Comparison of ENCODE assay signal across 1 fruit fly cellular context in genomic region chr3L:1329724-1330123, dm6.
TF ChIP-seq lines count a peak whose summit lies in the region.

ND-ACP (plus strand) TSS chr3L:1329949.

TF ChIP-seq in whole organism, embryonic, 481 proteins besides CTCF, POLR2A, EP300 and RAD21 (continued from another document):
- no peak for TF ChIP-seq CkIIα-i1 (GFP tag; IDR thresholded peaks at IDR 0.05; lab: Robert Waterston, UW)
- TF ChIP-seq Poxn (GFP tag; IDR thresholded peaks at IDR 0.05; lab: Robert Waterston, UW): no peak
- no peak for TF ChIP-seq eve (GFP tag; optimal IDR thresholded peaks at IDR 0.05; lab: Kevin White, UChicago)
- no peak for TF ChIP-seq CG10209 (GFP tag; optimal IDR thresholded peaks at IDR 0.05; lab: Kevin White, UChicago)
- no peak for TF ChIP-seq CG17829 (tag; optimal IDR thresholded peaks at IDR 0.05; lab: Kevin White, UChicago)
- TF ChIP-seq CG17359 (tag; optimal IDR thresholded peaks at IDR 0.05; lab: Kevin White, UChicago): no peak
- TF ChIP-seq E2f2 (GFP tag; IDR thresholded peaks at IDR 0.05; lab: Robert Waterston, UW): peak; percentile 91
- TF ChIP-seq gsb (GFP tag; IDR thresholded peaks at IDR 0.05; lab: Robert Waterston, UW): no peak
- TF ChIP-seq CG8388 (GFP tag; optimal IDR thresholded peaks at IDR 0.05; lab: Kevin White, UChicago): no peak
- TF ChIP-seq Side (GFP tag; optimal IDR thresholded peaks at IDR 0.05; lab: Kevin White, UChicago): no peak
- no peak for TF ChIP-seq CG11093 (GFP tag; IDR thresholded peaks at IDR 0.05; lab: Robert Waterston, UW)
- no peak for TF ChIP-seq chif (GFP tag; optimal IDR thresholded peaks at IDR 0.05; lab: Kevin White, UChicago)
- TF ChIP-seq pzg (GFP tag; optimal IDR thresholded peaks at IDR 0.05; lab: Kevin White, UChicago): peak; percentile 74
- TF ChIP-seq sug (tag; optimal IDR thresholded peaks at IDR 0.05; lab: Kevin White, UChicago): no peak
- peak; percentile 24 for TF ChIP-seq Nf-YC (tag; optimal IDR thresholded peaks at IDR 0.05; lab: Kevin White, UChicago)
- no peak for TF ChIP-seq Optix (GFP tag; IDR thresholded peaks at IDR 0.05; lab: Robert Waterston, UW)
- peak; percentile 56 for TF ChIP-seq CG3995 (GFP tag; optimal IDR thresholded peaks at IDR 0.05; lab: Kevin White, UChicago)
- TF ChIP-seq pros (GFP tag; optimal IDR thresholded peaks at IDR 0.05; lab: Kevin White, UChicago): no peak
- peak; percentile 34; the same call in 1 of the 3 replicates for TF ChIP-seq HLH4C (GFP tag; IDR thresholded peaks at IDR 0.05; lab: Robert Waterston, UW; ENCODE audit: partially characterized antibody)
- TF ChIP-seq CG2875 (GFP tag; optimal IDR thresholded peaks at IDR 0.05; lab: Kevin White, UChicago): no peak
- TF ChIP-seq CG12236 (GFP tag; optimal IDR thresholded peaks at IDR 0.05; lab: Kevin White, UChicago): no peak
- TF ChIP-seq Ssrp (tag; optimal IDR thresholded peaks at IDR 0.05; lab: Kevin White, UChicago): no peak
- TF ChIP-seq Dll (GFP tag; IDR thresholded peaks at IDR 0.05; lab: Robert Waterston, UW; ENCODE audit: partially characterized antibody): 0 out of 4 replicates have a peak, but pooled peaks have one; percentile 41
- TF ChIP-seq D19B (GFP tag; optimal IDR thresholded peaks at IDR 0.05; lab: Kevin White, UChicago): no peak
- peak; percentile 77 for TF ChIP-seq gfzf (GFP tag; optimal IDR thresholded peaks at IDR 0.05; lab: Kevin White, UChicago)
- TF ChIP-seq Ets65A (GFP tag; lab: Kevin White, UChicago): no peak
- TF ChIP-seq CG9215 (GFP tag; IDR thresholded peaks at IDR 0.05; lab: Robert Waterston, UW): no peak
- TF ChIP-seq CG17186 (GFP tag; optimal IDR thresholded peaks at IDR 0.05; lab: Kevin White, UChicago): peak; percentile 53
- TF ChIP-seq CG1024 (GFP tag; IDR thresholded peaks at IDR 0.05; lab: Robert Waterston, UW): no peak
- TF ChIP-seq zfh2 (GFP tag; optimal IDR thresholded peaks at IDR 0.05; lab: Kevin White, UChicago): no peak
- peak; percentile 56 for TF ChIP-seq stwl (tag; optimal IDR thresholded peaks at IDR 0.05; lab: Kevin White, UChicago)
- TF ChIP-seq CG16815 (GFP tag; optimal IDR thresholded peaks at IDR 0.05; lab: Kevin White, UChicago): no peak
- TF ChIP-seq CG15514 (GFP tag; optimal IDR thresholded peaks at IDR 0.05; lab: Kevin White, UChicago): peak; percentile 66
- no peak for TF ChIP-seq CG2199 (GFP tag; IDR thresholded peaks at IDR 0.05; lab: Robert Waterston, UW)
- 0 out of 3 replicates have a peak, but pooled peaks have one; percentile 24 for TF ChIP-seq vnd (GFP tag; IDR thresholded peaks at IDR 0.05; lab: Robert Waterston, UW; ENCODE audit: partially characterized antibody)
- peak in 1 of 2 experiments; percentile 98 for TF ChIP-seq Pdp1 (GFP tag; optimal IDR thresholded peaks at IDR 0.05; lab: Kevin White, UChicago)
- TF ChIP-seq trem (tag; optimal IDR thresholded peaks at IDR 0.05; lab: Kevin White, UChicago): peak; percentile 72
- no peak for TF ChIP-seq CG4854 (GFP tag; optimal IDR thresholded peaks at IDR 0.05; lab: Kevin White, UChicago)
- TF ChIP-seq grau (tag; optimal IDR thresholded peaks at IDR 0.05; lab: Kevin White, UChicago): no peak
- no peak for TF ChIP-seq CG18764 (GFP tag; optimal IDR thresholded peaks at IDR 0.05; lab: Kevin White, UChicago)
- no peak for TF ChIP-seq Kr (GFP tag; optimal IDR thresholded peaks at IDR 0.05; lab: Kevin White, UChicago)
- TF ChIP-seq CG34376 (GFP tag; optimal IDR thresholded peaks at IDR 0.05; lab: Kevin White, UChicago): no peak
- TF ChIP-seq CG34422 (GFP tag; IDR thresholded peaks at IDR 0.05; lab: Robert Waterston, UW): no peak
- TF ChIP-seq zf30C (GFP tag; optimal IDR thresholded peaks at IDR 0.05; lab: Kevin White, UChicago): no peak
- TF ChIP-seq Sry-δ (GFP tag; optimal IDR thresholded peaks at IDR 0.05; lab: Kevin White, UChicago): peak; percentile 42
- no peak for TF ChIP-seq dysf (GFP tag; IDR thresholded peaks at IDR 0.05; lab: Robert Waterston, UW)
- peak; percentile 32 for TF ChIP-seq CG30020 (tag; optimal IDR thresholded peaks at IDR 0.05; lab: Kevin White, UChicago)
- TF ChIP-seq CG1602 (GFP tag; optimal IDR thresholded peaks at IDR 0.05; lab: Kevin White, UChicago): no peak
- TF ChIP-seq Hey (tag; optimal IDR thresholded peaks at IDR 0.05; lab: Kevin White, UChicago): no peak
- peak; percentile 21; the same call in 1 of the 2 replicates for TF ChIP-seq unc-4 (GFP tag; IDR thresholded peaks at IDR 0.05; lab: Robert Waterston, UW; ENCODE audit: partially characterized antibody)
- TF ChIP-seq CG32772 (GFP tag; IDR thresholded peaks at IDR 0.05; lab: Robert Waterston, UW): no peak
- peak; percentile 78 for TF ChIP-seq Sin3A (optimal IDR thresholded peaks at IDR 0.05; lab: Kevin White, UChicago)
- no peak for TF ChIP-seq gt (GFP tag; IDR thresholded peaks at IDR 0.05; lab: Robert Waterston, UW)
- peak; percentile 56 for TF ChIP-seq Dref (GFP tag; IDR thresholded peaks at IDR 0.05; lab: Robert Waterston, UW)
- TF ChIP-seq Eip74EF (GFP tag; optimal IDR thresholded peaks at IDR 0.05; lab: Kevin White, UChicago): no peak
- TF ChIP-seq Med (GFP tag; lab: Kevin White, UChicago): peak; percentile 67
- peak; percentile 37 for TF ChIP-seq CG12659 (GFP tag; optimal IDR thresholded peaks at IDR 0.05; lab: Kevin White, UChicago)
- no peak for TF ChIP-seq CG11504 (tag; optimal IDR thresholded peaks at IDR 0.05; lab: Kevin White, UChicago)
- peak in 1 of 3 experiments; percentile 60 for TF ChIP-seq Stat92E (GFP tag; optimal IDR thresholded peaks at IDR 0.05; lab: Kevin White, UChicago)
- TF ChIP-seq bab2 (GFP tag; optimal IDR thresholded peaks at IDR 0.05; lab: Kevin White, UChicago): no peak
- TF ChIP-seq MESR4 (GFP tag; optimal IDR thresholded peaks at IDR 0.05; lab: Kevin White, UChicago): peak; percentile 93
- TF ChIP-seq CG7271 (tag; optimal IDR thresholded peaks at IDR 0.05; lab: Kevin White, UChicago): no peak
- TF ChIP-seq Opbp (GFP tag; IDR thresholded peaks at IDR 0.05; lab: Robert Waterston, UW; ENCODE audit: partially characterized antibody): no peak
- peak; percentile 43 for TF ChIP-seq CG10267 (tag; optimal IDR thresholded peaks at IDR 0.05; lab: Kevin White, UChicago)
- TF ChIP-seq phol (tag; optimal IDR thresholded peaks at IDR 0.05; lab: Kevin White, UChicago): peak; percentile 23
- TF ChIP-seq Doc3 (GFP tag; IDR thresholded peaks at IDR 0.05; lab: Robert Waterston, UW; ENCODE audit: partially characterized antibody): no peak
- TF ChIP-seq ro (GFP tag; IDR thresholded peaks at IDR 0.05; lab: Robert Waterston, UW): no peak
- no peak for TF ChIP-seq Trl (optimal IDR thresholded peaks at IDR 0.05; lab: Kevin White, UChicago)
- no peak for TF ChIP-seq Trl (GFP tag; optimal IDR thresholded peaks at IDR 0.05; lab: Kevin White, UChicago)
- TF ChIP-seq CG17568 (GFP tag; optimal IDR thresholded peaks at IDR 0.05; lab: Kevin White, UChicago): no peak
- TF ChIP-seq hkb (optimal IDR thresholded peaks at IDR 0.05; lab: Kevin White, UChicago): peak; percentile 18
- TF ChIP-seq hkb (GFP tag; IDR thresholded peaks at IDR 0.05; lab: Robert Waterston, UW): no peak
- TF ChIP-seq Fer3 (tag; optimal IDR thresholded peaks at IDR 0.05; lab: Kevin White, UChicago): no peak
- no peak for TF ChIP-seq CG6254 (GFP tag; optimal IDR thresholded peaks at IDR 0.05; lab: Kevin White, UChicago)
- peak; percentile 49 for TF ChIP-seq BEAF-32 (GFP tag; optimal IDR thresholded peaks at IDR 0.05; lab: Kevin White, UChicago)
- no peak for TF ChIP-seq CG7786 (GFP tag; optimal IDR thresholded peaks at IDR 0.05; lab: Kevin White, UChicago)
- TF ChIP-seq fd64A (GFP tag; optimal IDR thresholded peaks at IDR 0.05; lab: Kevin White, UChicago): no peak
- TF ChIP-seq CG12744 (GFP tag; optimal IDR thresholded peaks at IDR 0.05; lab: Kevin White, UChicago): no peak
- TF ChIP-seq h (optimal IDR thresholded peaks at IDR 0.05; lab: Kevin White, UChicago): no peak
- TF ChIP-seq CG1603 (tag; optimal IDR thresholded peaks at IDR 0.05; lab: Kevin White, UChicago): peak; percentile 46
- no peak for TF ChIP-seq unpg (GFP tag; optimal IDR thresholded peaks at IDR 0.05; lab: Kevin White, UChicago)
- no peak for TF ChIP-seq Doc2 (GFP tag; IDR thresholded peaks at IDR 0.05; lab: Robert Waterston, UW)
- TF ChIP-seq peb (GFP tag; IDR thresholded peaks at IDR 0.05; lab: Robert Waterston, UW): no peak
- TF ChIP-seq HLH3B (GFP tag; IDR thresholded peaks at IDR 0.05; lab: Robert Waterston, UW): no peak
- no peak for TF ChIP-seq cato (GFP tag; optimal IDR thresholded peaks at IDR 0.05; lab: Kevin White, UChicago; ENCODE audit: borderline replicate concordance)
- TF ChIP-seq HmgZ (tag; optimal IDR thresholded peaks at IDR 0.05; lab: Kevin White, UChicago): peak; percentile 19
- TF ChIP-seq MBD-R2 (GFP tag; IDR thresholded peaks at IDR 0.05; lab: Robert Waterston, UW): peak; percentile 35; the same call in 1 of the 2 replicates
- no peak for TF ChIP-seq scrt (GFP tag; optimal IDR thresholded peaks at IDR 0.05; lab: Kevin White, UChicago)
- TF ChIP-seq Neu2 (GFP tag; optimal IDR thresholded peaks at IDR 0.05; lab: Kevin White, UChicago; ENCODE audit: borderline replicate concordance): no peak
- TF ChIP-seq jing (GFP tag; optimal IDR thresholded peaks at IDR 0.05; lab: Kevin White, UChicago): no peak
- TF ChIP-seq CG13424 (tag; optimal IDR thresholded peaks at IDR 0.05; lab: Kevin White, UChicago): no peak
- TF ChIP-seq Dp (GFP tag; optimal IDR thresholded peaks at IDR 0.05; lab: Kevin White, UChicago): peak; percentile 92
- TF ChIP-seq Hr3 (GFP tag; optimal IDR thresholded peaks at IDR 0.05; lab: Kevin White, UChicago): no peak
- TF ChIP-seq yki (optimal IDR thresholded peaks at IDR 0.05; lab: Kevin White, UChicago): no peak
- peak; percentile 66 for TF ChIP-seq CG14710 (tag; optimal IDR thresholded peaks at IDR 0.05; lab: Kevin White, UChicago)
- TF ChIP-seq Myb (GFP tag; optimal IDR thresholded peaks at IDR 0.05; lab: Kevin White, UChicago): peak; percentile 23
- TF ChIP-seq CrebB (tag; optimal IDR thresholded peaks at IDR 0.05; lab: Kevin White, UChicago): no peak
- no peak for TF ChIP-seq br (optimal IDR thresholded peaks at IDR 0.05; lab: Kevin White, UChicago)
- no peak for TF ChIP-seq ara (GFP tag; IDR thresholded peaks at IDR 0.05; lab: Robert Waterston, UW)
- peak; percentile 37 for TF ChIP-seq Ets97D (GFP tag; optimal IDR thresholded peaks at IDR 0.05; lab: Kevin White, UChicago)
- TF ChIP-seq CG2116 (GFP tag; optimal IDR thresholded peaks at IDR 0.05; lab: Kevin White, UChicago): peak; percentile 79
- no peak for TF ChIP-seq jumu (GFP tag; optimal IDR thresholded peaks at IDR 0.05; lab: Kevin White, UChicago)
- no peak for TF ChIP-seq CG30403 (GFP tag; optimal IDR thresholded peaks at IDR 0.05; lab: Kevin White, UChicago)
- TF ChIP-seq YL-1 (GFP tag; optimal IDR thresholded peaks at IDR 0.05; lab: Kevin White, UChicago): peak; percentile 75
- peak; percentile 89 for TF ChIP-seq CG9797 (GFP tag; optimal IDR thresholded peaks at IDR 0.05; lab: Kevin White, UChicago)
- TF ChIP-seq CG8924 (tag; optimal IDR thresholded peaks at IDR 0.05; lab: Kevin White, UChicago): no peak
- no peak for TF ChIP-seq CG13624 (GFP tag; optimal IDR thresholded peaks at IDR 0.05; lab: Kevin White, UChicago)
- TF ChIP-seq CG10462 (GFP tag; optimal IDR thresholded peaks at IDR 0.05; lab: Kevin White, UChicago): no peak
- peak; percentile 2 for TF ChIP-seq CG12391 (tag; optimal IDR thresholded peaks at IDR 0.05; lab: Kevin White, UChicago)
